Fruit fly (Drosophila melanogaster) whole organism, prepupa: ENCODE results near the gene CG16826.

Source experiments
- Blimp-1 ChIP-seq: fragments of 200-800 bp; sonication (Bioruptor generic); optimal IDR thresholded peaks from 3 replicates; lab custom pipeline; 2017; ENCODE audit warnings: missing biosample characterization, missing genetic modification characterization, mild to moderate bottlenecking, moderate library complexity, missing genetic modification reagents
- CG10669 ChIP-seq: fragments of 200-800 bp; sonication (Bioruptor generic); optimal IDR thresholded peaks from 3 replicates; lab custom pipeline; 2018; ENCODE audit warnings: missing biosample characterization, mild to moderate bottlenecking, missing genetic modification characterization, moderate library complexity
- CG11294 ChIP-seq: fragments of 200-800 bp; sonication (Bioruptor generic); IDR thresholded peaks from 2 replicates; pipeline ENCODE4 v1.3.6; 2022; ENCODE audit warnings: missing biosample characterization, missing genetic modification characterization
- CG11902 ChIP-seq: fragments of 200-800 bp; sonication (Bioruptor generic); optimal IDR thresholded peaks from 3 replicates; lab custom pipeline; 2016; ENCODE audit warnings: missing biosample characterization, missing genetic modification characterization
- CG15336 ChIP-seq: fragments of 200-800 bp; sonication (Bioruptor generic); IDR thresholded peaks from 2 replicates; pipeline ENCODE4 v1.3.6; 2022; ENCODE audit warnings: missing biosample characterization, missing genetic modification characterization
- CG1621 ChIP-seq: fragments of 200-800 bp; sonication (Bioruptor generic); optimal IDR thresholded peaks from 3 replicates; lab custom pipeline; 2018; ENCODE audit warnings: missing biosample characterization, mild to moderate bottlenecking, missing genetic modification characterization
- CG16779 ChIP-seq: fragments of 200-800 bp; sonication (Bioruptor generic); optimal IDR thresholded peaks from 3 replicates; lab custom pipeline; 2017; ENCODE audit warnings: missing biosample characterization, mild to moderate bottlenecking, missing genetic modification characterization
- CG3032 ChIP-seq: fragments of 200-800 bp; optimal IDR thresholded peaks from 2 replicates; lab custom pipeline; 2019; ENCODE audit warnings: missing biosample characterization, mild to moderate bottlenecking, missing genetic modification characterization, moderate library complexity
- CG31627 ChIP-seq: fragments of 200-800 bp; sonication (Bioruptor generic); optimal IDR thresholded peaks from 3 replicates; lab custom pipeline; 2016; ENCODE audit warnings: missing biosample characterization, missing genetic modification characterization
- CG32006 ChIP-seq: fragments of 200-800 bp; sonication (Bioruptor generic); optimal IDR thresholded peaks from 3 replicates; lab custom pipeline; 2017; ENCODE audit warnings: missing biosample characterization, mild to moderate bottlenecking, missing genetic modification characterization
- CG34406 ChIP-seq: fragments of 200-800 bp; sonication (Bioruptor generic); optimal IDR thresholded peaks from 3 replicates; lab custom pipeline; 2016; ENCODE audit warnings: missing biosample characterization, missing genetic modification characterization
- CG4318 ChIP-seq: fragments of 200-800 bp; sonication (Bioruptor generic); optimal IDR thresholded peaks from 3 replicates; lab custom pipeline; 2017; ENCODE audit warnings: missing biosample characterization, mild to moderate bottlenecking, missing genetic modification characterization
- CG6792 ChIP-seq: fragments of 200-800 bp; sonication (Bioruptor generic); optimal IDR thresholded peaks from 3 replicates; lab custom pipeline; 2016; ENCODE audit warnings: missing biosample characterization, missing genetic modification characterization
- CG6808 ChIP-seq: fragments of 200-800 bp; sonication (Bioruptor generic); optimal IDR thresholded peaks from 3 replicates; lab custom pipeline; 2017; ENCODE audit warnings: missing biosample characterization, missing genetic modification characterization, mild to moderate bottlenecking, moderate library complexity, missing genetic modification reagents
- CG6854 ChIP-seq: fragments of 200-800 bp; sonication (Bioruptor generic); optimal IDR thresholded peaks from 2 replicates; lab custom pipeline; 2017; ENCODE audit warnings: missing biosample characterization, mild to moderate bottlenecking, missing genetic modification characterization
- CG8119 ChIP-seq: fragments of 200-800 bp; sonication (Bioruptor generic); IDR thresholded peaks from 3 replicates; pipeline ENCODE4 v1.3.6; 2022; ENCODE audit warnings: missing biosample characterization, missing genetic modification characterization
- CG8319 ChIP-seq: fragments of 200-800 bp; sonication (Bioruptor generic); optimal IDR thresholded peaks from 3 replicates; lab custom pipeline; 2016; ENCODE audit warnings: missing biosample characterization, missing genetic modification characterization
- CG8632 ChIP-seq: fragments of 200-800 bp; sonication (Bioruptor generic); optimal IDR thresholded peaks from 3 replicates; lab custom pipeline; 2016; ENCODE audit warnings: missing biosample characterization, missing genetic modification characterization
- CG9139 ChIP-seq: fragments of 200-800 bp; sonication (Bioruptor generic); optimal IDR thresholded peaks from 3 replicates; lab custom pipeline; 2017; ENCODE audit warnings: missing biosample characterization, mild to moderate bottlenecking, missing genetic modification characterization
- Eip75B ChIP-seq: fragments of 200-800 bp; sonication (Bioruptor generic); optimal IDR thresholded peaks from 3 replicates; lab custom pipeline; 2016; ENCODE audit warnings: missing biosample characterization, missing genetic modification characterization
- Eip78C ChIP-seq: fragments of 200-800 bp; sonication (Bioruptor generic); peaks from one replicate; lab custom pipeline; 2016; ENCODE audit warnings: missing biosample characterization, missing genetic modification characterization
- Eip93F ChIP-seq: fragments of 200-800 bp; sonication (Bioruptor generic); optimal IDR thresholded peaks from 2 replicates; lab custom pipeline; 2016; ENCODE audit warnings: missing biosample characterization, mild to moderate bottlenecking, missing genetic modification characterization
- Ets21C ChIP-seq: fragments of 200-800 bp; sonication (Bioruptor generic); optimal IDR thresholded peaks from 3 replicates; lab custom pipeline; 2016; ENCODE audit warnings: missing biosample characterization, missing genetic modification characterization
- Ets96B ChIP-seq: fragments of 200-800 bp; optimal IDR thresholded peaks from 2 replicates; lab custom pipeline; 2019; ENCODE audit warnings: missing biosample characterization, mild to moderate bottlenecking, missing genetic modification characterization, moderate library complexity
- Gug ChIP-seq: fragments of 200-800 bp; sonication (Bioruptor generic); IDR thresholded peaks from 2 replicates; pipeline ENCODE4 v1.3.6; 2022; ENCODE audit warnings: missing biosample characterization, missing genetic modification characterization
- Hr38 ChIP-seq: sonication (Bioruptor generic); optimal IDR thresholded peaks from 2 replicates; lab custom pipeline; 2016; ENCODE audit warnings: missing biosample characterization, missing genetic modification characterization
- Hr39 ChIP-seq: fragments of 200-800 bp; sonication (Bioruptor generic); optimal IDR thresholded peaks from 2 replicates; lab custom pipeline; 2016; ENCODE audit warnings: missing biosample characterization, missing genetic modification characterization
- Hr4 ChIP-seq: fragments of 200-800 bp; sonication (Bioruptor generic); optimal IDR thresholded peaks from 3 replicates; lab custom pipeline; 2016; ENCODE audit warnings: missing biosample characterization, missing genetic modification characterization
- Met ChIP-seq: fragments of 200-800 bp; sonication (Bioruptor generic); optimal IDR thresholded peaks from 3 replicates; lab custom pipeline; 2016; ENCODE audit warnings: missing biosample characterization, missing genetic modification characterization
- OdsH ChIP-seq: fragments of 200-800 bp; sonication (Bioruptor generic); optimal IDR thresholded peaks from 3 replicates; lab custom pipeline; 2016; ENCODE audit warnings: missing biosample characterization, missing genetic modification characterization
- Smox ChIP-seq: fragments of 200-800 bp; sonication (Bioruptor generic); optimal IDR thresholded peaks from 3 replicates; lab custom pipeline; 2016; ENCODE audit warnings: missing biosample characterization, missing genetic modification characterization
- Sox14 ChIP-seq: fragments of 200-800 bp; sonication (Bioruptor generic); optimal IDR thresholded peaks from 3 replicates; lab custom pipeline; 2016; ENCODE audit warnings: missing biosample characterization, missing genetic modification characterization
- Sox15 ChIP-seq: fragments of 200-800 bp; sonication (Bioruptor generic); optimal IDR thresholded peaks from 3 replicates; lab custom pipeline; 2016; ENCODE audit warnings: missing biosample characterization, missing genetic modification characterization
- acj6 ChIP-seq: fragments of 200-800 bp; sonication (Bioruptor generic); optimal IDR thresholded peaks from 3 replicates; lab custom pipeline; 2016; ENCODE audit warnings: missing biosample characterization, missing genetic modification characterization
- dsx ChIP-seq: fragments of 200-800 bp; optimal IDR thresholded peaks from 3 replicates; lab custom pipeline; 2019; ENCODE audit warnings: missing biosample characterization, mild to moderate bottlenecking, missing genetic modification characterization, moderate library complexity; ENCODE audit not compliant: poor library complexity, severe bottlenecking
- eg ChIP-seq: fragments of 200-800 bp; sonication (Bioruptor generic); IDR thresholded peaks from 3 replicates; pipeline ENCODE4 v1.3.6; 2022; ENCODE audit warnings: missing biosample characterization, missing genetic modification characterization
- esn ChIP-seq: fragments of 200-800 bp; sonication (Bioruptor generic); optimal IDR thresholded peaks from 2 replicates; lab custom pipeline; 2016; ENCODE audit warnings: missing biosample characterization, mild to moderate bottlenecking, missing genetic modification characterization, moderate library complexity
- fd59A ChIP-seq: fragments of 200-800 bp; sonication (Bioruptor generic); optimal IDR thresholded peaks from 2 replicates; lab custom pipeline; 2017; ENCODE audit warnings: missing biosample characterization, mild to moderate bottlenecking, missing genetic modification characterization, missing genetic modification reagents
- fd85E ChIP-seq: fragments of 200-800 bp; sonication (Bioruptor generic); optimal IDR thresholded peaks from 3 replicates; lab custom pipeline; 2016; ENCODE audit warnings: missing biosample characterization, missing genetic modification characterization
- fkh ChIP-seq: fragments of 200-800 bp; sonication (Bioruptor generic); optimal IDR thresholded peaks from 3 replicates; lab custom pipeline; 2017; ENCODE audit warnings: missing biosample characterization, mild to moderate bottlenecking, missing genetic modification characterization, moderate library complexity
- lz ChIP-seq: fragments of 200-800 bp; sonication (Bioruptor generic); optimal IDR thresholded peaks from 3 replicates; lab custom pipeline; 2016; ENCODE audit warnings: missing biosample characterization, missing genetic modification characterization
- net ChIP-seq: fragments of 200-800 bp; sonication (Bioruptor generic); optimal IDR thresholded peaks from 3 replicates; lab custom pipeline; 2016; ENCODE audit warnings: missing biosample characterization, missing genetic modification characterization
- pdm3 ChIP-seq: fragments of 200-800 bp; sonication (Bioruptor generic); optimal IDR thresholded peaks from 3 replicates; lab custom pipeline; 2016; ENCODE audit warnings: missing biosample characterization, missing genetic modification characterization
- spab ChIP-seq: fragments of 200-800 bp; sonication (Bioruptor generic); optimal IDR thresholded peaks from 2 replicates; lab custom pipeline; 2017; ENCODE audit warnings: missing biosample characterization, mild to moderate bottlenecking, missing genetic modification characterization, missing genetic modification reagents
- ss ChIP-seq, 2 experiments: fragments of 200-800 bp; sonication (Bioruptor generic); optimal IDR thresholded peaks; 2 replicates in 1 of 2; 3 replicates in 1 of 2; lab custom pipeline; 2017 to 2018; ENCODE audit warnings: mild to moderate bottlenecking in 2 of 2, missing biosample characterization in 2 of 2, missing genetic modification characterization in 2 of 2, moderate library complexity in 1 of 2
- vri ChIP-seq: fragments of 200-800 bp; sonication (Bioruptor generic); optimal IDR thresholded peaks from 3 replicates; lab custom pipeline; 2016; ENCODE audit warnings: missing biosample characterization, mild to moderate bottlenecking, missing genetic modification characterization

The CG16826 gene

dm6 chr2L:13361465-13361864 lies 13.9 kb downstream of the CG16826 start, which contains the start of gene CG9377:
TSS of gene CG9377 (minus strand) at chr2L:13361565.
- no peak for TF ChIP-seq esn (GFP tag; lab: Kevin White, UChicago)
- no peak for TF ChIP-seq CG8319

- no peak for TF ChIP-seq CG6808 (GFP tag; lab: Kevin White, UChicago)
- TF ChIP-seq fd85E (GFP tag; lab: Kevin White, UChicago): no peak
- TF ChIP-seq CG1621: no peak
- TF ChIP-seq Eip75B (GFP tag; lab: Kevin White, UChicago): no peak
- no peak for TF ChIP-seq acj6 (GFP tag; lab: Kevin White, UChicago)
- no peak for TF ChIP-seq Sox14
- no peak for TF ChIP-seq CG4318
- TF ChIP-seq CG8119 (GFP tag; lab: Robert Waterston, UW): no peak
- TF ChIP-seq CG31627: no peak
- no peak for TF ChIP-seq ss (GFP tag; optimal IDR thresholded peaks at IDR 0.05; lab: Kevin White, UChicago)
- TF ChIP-seq dsx (GFP tag; lab: Kevin White, UChicago): no peak
- no peak for TF ChIP-seq CG32006 (GFP tag; lab: Kevin White, UChicago)
- no peak for TF ChIP-seq Gug
- TF ChIP-seq Eip78C (GFP tag; lab: Kevin White, UChicago): no peak
- TF ChIP-seq Hr38 (GFP tag; lab: Kevin White, UChicago): no peak
- TF ChIP-seq Smox: no peak
- no peak for TF ChIP-seq Blimp-1 (GFP tag; lab: Kevin White, UChicago)
- no peak for TF ChIP-seq Met (GFP tag; lab: Kevin White, UChicago)
- no peak for TF ChIP-seq CG9139
- TF ChIP-seq Hr39: no peak
These were observed 15.4 kb downstream of the CG16826 start for dm6 chr2L:13362953-13363352.

dm6 chr2L:13366109-13366747 lies 18.7 kb downstream of the CG16826 start, which contains the start of the genes Nnp-1 and Grx3:
TSS of gene Nnp-1 (minus strand) at chr2L:13366189.
TSS of gene Grx3 (plus strand) at chr2L:13366447.
- TF ChIP-seq CG1621 (peak; percentile 75), eg (GFP tag; lab: Robert Waterston, UW) (peak; percentile 32; the same call in 1 of the 3 replicates), CG34406 (GFP tag; lab: Kevin White, UChicago) (peak; percentile 43), Blimp-1 (GFP tag; lab: Kevin White, UChicago) (no peak), Eip78C (GFP tag; lab: Kevin White, UChicago) (no peak), CG3032 (tag; lab: Kevin White, UChicago) (no peak), esn (GFP tag; lab: Kevin White, UChicago) (no peak), Eip93F (GFP tag; lab: Kevin White, UChicago) (no peak), Ets21C (GFP tag; lab: Kevin White, UChicago) (peak; percentile 20), OdsH (GFP tag; lab: Kevin White, UChicago) (no peak), pdm3 (no peak), CG4318 (no peak), CG6854 (GFP tag; lab: Kevin White, UChicago) (no peak), Smox (peak; percentile 39), CG16779 (tag; lab: Kevin White, UChicago) (no peak), CG31627 (peak; percentile 27), Ets96B (tag; lab: Kevin White, UChicago) (no peak), lz (GFP tag; lab: Kevin White, UChicago) (peak; percentile 48), CG15336 (no peak), CG6792 (GFP tag; lab: Kevin White, UChicago) (no peak), CG8632 (GFP tag; lab: Kevin White, UChicago) (no peak), fd59A (GFP tag; lab: Kevin White, UChicago) (no peak), dsx (GFP tag; lab: Kevin White, UChicago) (no peak), fkh (GFP tag; lab: Kevin White, UChicago) (no peak), Sox15 (GFP tag; lab: Kevin White, UChicago) (peak; percentile 20), ss (GFP tag; optimal IDR thresholded peaks at IDR 0.05; lab: Kevin White, UChicago) (no peak), net (no peak), spab (GFP tag; lab: Kevin White, UChicago) (no peak), CG8119 (GFP tag; lab: Robert Waterston, UW) (no peak), CG10669 (no peak), vri (GFP tag; lab: Kevin White, UChicago) (no peak), CG11902 (GFP tag; lab: Kevin White, UChicago) (peak; percentile 26), CG11294 (GFP tag; lab: Robert Waterston, UW) (no peak), Hr4 (GFP tag; lab: Kevin White, UChicago) (no peak), Hr39 (peak; percentile 45), Sox14 (no peak), CG6808 (GFP tag; lab: Kevin White, UChicago) (no peak)
